Fruit fly (Drosophila melanogaster) whole organism, embryonic: ENCODE results near the gene mbm.

Experiments used
- CG11398 ChIP-seq: fragments of 200-800 bp; sonication (Bioruptor generic); optimal IDR thresholded peaks from 2 replicates; lab custom pipeline; 2016; ENCODE audit warnings: missing biosample characterization, missing genetic modification characterization
- CG12744 ChIP-seq: fragments of 200-800 bp; sonication (Bioruptor generic); optimal IDR thresholded peaks from 2 replicates; lab custom pipeline; 2016; ENCODE audit warnings: missing biosample characterization, missing genetic modification characterization
- CG14965 ChIP-seq: fragments of 200-800 bp; sonication (Bioruptor generic); optimal IDR thresholded peaks from 2 replicates; lab custom pipeline; 2016; ENCODE audit warnings: missing biosample characterization, missing genetic modification characterization, borderline replicate concordance
- CG31224 ChIP-seq: fragments of 200-800 bp; sonication (Bioruptor generic); IDR thresholded peaks from 2 replicates; pipeline ENCODE4 v1.3.6; 2022; ENCODE audit warnings: missing biosample characterization, missing genetic modification characterization
- CG32772 ChIP-seq: fragments of 200-800 bp; sonication (Bioruptor generic); IDR thresholded peaks from 2 replicates; pipeline ENCODE4 v1.3.6; 2022; ENCODE audit warnings: missing biosample characterization, missing genetic modification characterization
- CG7786 ChIP-seq: fragments of 200-800 bp; sonication (Bioruptor generic); optimal IDR thresholded peaks from 2 replicates; lab custom pipeline; 2016; ENCODE audit warnings: missing biosample characterization, missing genetic modification characterization
- CG7987 ChIP-seq: fragments of 200-800 bp; sonication (Bioruptor generic); optimal IDR thresholded peaks from 2 replicates; lab custom pipeline; 2018; ENCODE audit warnings: missing biosample characterization, mild to moderate bottlenecking, missing genetic modification characterization, moderate library complexity
- CG8924 ChIP-seq: fragments of 200-800 bp; optimal IDR thresholded peaks from 3 replicates; lab custom pipeline; 2019; ENCODE audit warnings: missing biosample characterization, mild to moderate bottlenecking, missing genetic modification characterization, moderate library complexity
- CG9797 ChIP-seq: fragments of 200-800 bp; sonication (Bioruptor generic); optimal IDR thresholded peaks from 3 replicates; lab custom pipeline; 2018; ENCODE audit warnings: missing biosample characterization, mild to moderate bottlenecking, missing genetic modification characterization
- CTCF ChIP-seq: fragments of 200-800 bp; sonication (Bioruptor generic); optimal IDR thresholded peaks from 2 replicates; lab custom pipeline; 2017; ENCODE audit warnings: missing biosample characterization, mild to moderate bottlenecking, missing genetic modification characterization, moderate library complexity
- Dref ChIP-seq: fragments of 200-800 bp; sonication (Bioruptor generic); IDR thresholded peaks from 2 replicates; pipeline ENCODE4 v1.3.6; 2022; ENCODE audit warnings: missing biosample characterization, missing genetic modification characterization
- Drgx ChIP-seq: fragments of 200-800 bp; sonication (Bioruptor generic); IDR thresholded peaks from 2 replicates; pipeline ENCODE4 v1.3.6; 2022; ENCODE audit warnings: missing biosample characterization, missing genetic modification characterization
- Ets65A ChIP-seq: fragments of 200-800 bp; sonication (Bioruptor generic); peaks from one replicate; lab custom pipeline; 2016; ENCODE audit warnings: missing biosample characterization, missing genetic modification characterization
- HHEX ChIP-seq: fragments of 200-800 bp; sonication (Bioruptor generic); optimal IDR thresholded peaks from 3 replicates; lab custom pipeline; 2017; ENCODE audit warnings: missing biosample characterization, mild to moderate bottlenecking, missing genetic modification characterization, missing genetic modification reagents
- Hmr ChIP-seq: fragments of 200-800 bp; sonication (Bioruptor generic); optimal IDR thresholded peaks from 3 replicates; lab custom pipeline; 2017; ENCODE audit warnings: mild to moderate bottlenecking, missing biosample characterization, missing genetic modification reagents, missing genetic modification characterization
- MBD-R2 ChIP-seq: fragments of 200-800 bp; sonication (Bioruptor generic); IDR thresholded peaks from 2 replicates; pipeline ENCODE4 v1.3.6; 2022; ENCODE audit warnings: missing biosample characterization, missing genetic modification characterization
- Nf-YB ChIP-seq: fragments of 200-800 bp; sonication (Bioruptor generic); optimal IDR thresholded peaks from 3 replicates; lab custom pipeline; 2019; ENCODE audit warnings: missing biosample characterization, mild to moderate bottlenecking, missing genetic modification characterization, moderate library complexity
- Sin3A ChIP-seq: fragments of >200 bp; optimal IDR thresholded peaks from 2 replicates; lab custom pipeline; 2018
- Sry-β ChIP-seq: fragments of 200-800 bp; sonication (Bioruptor generic); optimal IDR thresholded peaks from 2 replicates; lab custom pipeline; 2018; ENCODE audit warnings: missing biosample characterization, mild to moderate bottlenecking, missing genetic modification characterization, moderate library complexity
- Tbp ChIP-seq: fragments of >200 bp; optimal IDR thresholded peaks from 2 replicates; lab custom pipeline; 2018; ENCODE audit warnings: missing biosample characterization, missing genetic modification characterization
- Xrp1 ChIP-seq: fragments of 200-800 bp; sonication (Bioruptor generic); IDR thresholded peaks from 2 replicates; pipeline ENCODE4 v1.3.6; 2022; ENCODE audit warnings: missing biosample characterization, missing genetic modification characterization
- btn ChIP-seq: fragments of 200-800 bp; sonication (Bioruptor generic); optimal IDR thresholded peaks from 2 replicates; lab custom pipeline; 2016; ENCODE audit warnings: missing biosample characterization, missing genetic modification characterization
- chif ChIP-seq, 2 experiments: fragments of 200-800 bp; sonication (Bioruptor generic); optimal IDR thresholded peaks; 3 replicates each; lab custom pipeline; 2016; ENCODE audit warnings: missing biosample characterization in 2 of 2, missing genetic modification characterization in 2 of 2
- chinmo ChIP-seq: fragments of 200-800 bp; sonication (Bioruptor generic); IDR thresholded peaks from 4 replicates; pipeline ENCODE4 v1.3.6; 2022; ENCODE audit warnings: missing biosample characterization, missing genetic modification characterization; ENCODE audit not compliant: partially characterized antibody
- chm ChIP-seq: fragments of 200-800 bp; sonication (Bioruptor generic); IDR thresholded peaks from 2 replicates; pipeline ENCODE4 v1.3.6; 2022; ENCODE audit warnings: missing biosample characterization, missing genetic modification characterization
- dysf ChIP-seq: fragments of 200-800 bp; sonication (Bioruptor generic); IDR thresholded peaks from 3 replicates; pipeline ENCODE4 v1.3.6; 2022; ENCODE audit warnings: missing biosample characterization, missing genetic modification characterization
- inv ChIP-seq: fragments of 200-800 bp; sonication (Bioruptor generic); IDR thresholded peaks from 2 replicates; pipeline ENCODE4 v1.3.6; 2022; ENCODE audit warnings: missing biosample characterization, missing genetic modification characterization; ENCODE audit not compliant: partially characterized antibody
- mirr ChIP-seq: fragments of 200-800 bp; sonication (Bioruptor generic); optimal IDR thresholded peaks from 3 replicates; lab custom pipeline; 2018; ENCODE audit warnings: missing biosample characterization, mild to moderate bottlenecking, missing genetic modification characterization
- nerfin-1 ChIP-seq: fragments of 200-800 bp; sonication (Bioruptor generic); optimal IDR thresholded peaks from 3 replicates; lab custom pipeline; 2019; ENCODE audit warnings: missing biosample characterization, mild to moderate bottlenecking, missing genetic modification characterization, moderate library complexity
- onecut ChIP-seq: fragments of 200-800 bp; sonication (Bioruptor generic); IDR thresholded peaks from 2 replicates; pipeline ENCODE4 v1.3.6; 2022; ENCODE audit warnings: missing biosample characterization, missing genetic modification characterization
- pros ChIP-seq: fragments of 200-800 bp; sonication (Bioruptor generic); optimal IDR thresholded peaks from 3 replicates; lab custom pipeline; 2019; ENCODE audit warnings: missing biosample characterization, mild to moderate bottlenecking, missing genetic modification characterization, moderate library complexity
- sima ChIP-seq: fragments of 200-800 bp; sonication (Bioruptor generic); optimal IDR thresholded peaks from 2 replicates; lab custom pipeline; 2016; ENCODE audit warnings: missing biosample characterization, missing genetic modification characterization
- sisA ChIP-seq: fragments of 200-800 bp; sonication (Bioruptor generic); IDR thresholded peaks from 2 replicates; pipeline ENCODE4 v1.3.6; 2022; ENCODE audit warnings: missing biosample characterization, missing genetic modification characterization
- wek ChIP-seq: fragments of 200-800 bp; sonication (Bioruptor generic); optimal IDR thresholded peaks from 3 replicates; lab custom pipeline; 2018; ENCODE audit warnings: missing biosample characterization, mild to moderate bottlenecking, missing genetic modification characterization, moderate library complexity
- yki ChIP-seq: fragments of >200 bp; optimal IDR thresholded peaks from 3 replicates; lab custom pipeline; 2018

Gene mbm

dm6 chr2L:243819-244218 lies 29.7 kb downstream of the mbm start (continued):
- TF ChIP-seq inv (no peak), HHEX (GFP tag; lab: Kevin White, UChicago) (peak; percentile 6), dysf (GFP tag; lab: Robert Waterston, UW) (peak; percentile 52; the same call in 2 of the 3 replicates)
- TF ChIP-seq, all 482 proteins: peak for 64

dm6 chr2L:243123-243522 lies 30.4 kb downstream of the mbm start:
- no peak for TF ChIP-seq CG9797
- TF ChIP-seq Sin3A, result no peak
- 0 out of 2 replicates have a peak, but pooled peaks have one; percentile 36 for TF ChIP-seq MBD-R2 (GFP tag; lab: Robert Waterston, UW)
- TF ChIP-seq pros (GFP tag; lab: Kevin White, UChicago), result peak; percentile 22
- no peak for TF ChIP-seq btn
- no peak for TF ChIP-seq CG14965 (GFP tag; lab: Kevin White, UChicago)
- no peak for TF ChIP-seq Nf-YB
- TF ChIP-seq CG31224, result no peak
- no peak for TF ChIP-seq Drgx (GFP tag; lab: Robert Waterston, UW)
- TF ChIP-seq mirr (GFP tag; lab: Kevin White, UChicago), result no peak
- TF ChIP-seq nerfin-1 (tag; lab: Kevin White, UChicago), result peak; percentile 11
- TF ChIP-seq CG11398 (GFP tag; lab: Kevin White, UChicago), result no peak
- peak; percentile 91 for TF ChIP-seq onecut (GFP tag; lab: Robert Waterston, UW)
- TF ChIP-seq chinmo, result 0 out of 4 replicates have a peak, but pooled peaks have one; percentile 52
- TF ChIP-seq chm (GFP tag; lab: Robert Waterston, UW), result peak; percentile 33; the same call in 1 of the 2 replicates

dm6 chr2L:241415-241814 lies 32.1 kb downstream of the mbm start:
- TF ChIP-seq chif (GFP tag; optimal IDR thresholded peaks at IDR 0.05; lab: Kevin White, UChicago) (no peak), sima (GFP tag; lab: Kevin White, UChicago) (no peak), CG7786 (GFP tag; lab: Kevin White, UChicago) (no peak), Xrp1 (GFP tag; lab: Robert Waterston, UW) (no peak), Dref (GFP tag; lab: Robert Waterston, UW) (no peak)
- TF ChIP-seq, all 482 proteins: peak for 0

dm6 chr2L:240176-240769 lies 33.2 kb downstream of the mbm start:
- TF ChIP-seq yki (lab: Kevin White, UChicago) (no peak), Ets65A (GFP tag; lab: Kevin White, UChicago) (peak; percentile 87)

- TF ChIP-seq CG12744 (no peak), Sry-β (no peak), CTCF (no peak), CG8924 (no peak), Tbp (no peak), Hmr (GFP tag; lab: Kevin White, UChicago) (no peak), CG32772 (GFP tag; lab: Robert Waterston, UW) (no peak), CG7987 (GFP tag; lab: Kevin White, UChicago) (no peak), sisA (no peak), wek (GFP tag; lab: Kevin White, UChicago) (no peak)
Measured at dm6 chr2L:232187-232586, 41.3 kb downstream of the mbm start, which contains the start of gene CG13693. Gene CG13693, plus strand, starts transcription at chr2L:232487.
